Fruit fly (Drosophila melanogaster) whole organism, embryonic: ENCODE measurements around the gene CG15602.

ENCODE experiments used
- Atf6 ChIP-seq: fragments of 200-800 bp; sonication (Bioruptor generic); IDR thresholded peaks from 2 replicates; pipeline ENCODE4 v1.3.6; 2022; ENCODE audit warnings: missing biosample characterization, missing genetic modification characterization
- Blimp-1 ChIP-seq: fragments of 200-800 bp; sonication (Bioruptor generic); optimal IDR thresholded peaks from 3 replicates; lab custom pipeline; 2018; ENCODE audit warnings: missing biosample characterization, missing genetic modification characterization, mild to moderate bottlenecking, moderate library complexity, missing genetic modification reagents
- Bteb2 ChIP-seq: fragments of 200-800 bp; sonication (Bioruptor generic); optimal IDR thresholded peaks from 2 replicates; lab custom pipeline; 2016; ENCODE audit warnings: missing biosample characterization, missing genetic modification characterization
- CG10267 ChIP-seq: fragments of 200-800 bp; sonication (Bioruptor generic); optimal IDR thresholded peaks from 2 replicates; lab custom pipeline; 2018; ENCODE audit warnings: missing biosample characterization, mild to moderate bottlenecking, missing genetic modification characterization, moderate library complexity
- CG11560 ChIP-seq: fragments of 200-800 bp; sonication (Bioruptor generic); IDR thresholded peaks from 3 replicates; pipeline ENCODE4 v1.3.6; 2022; ENCODE audit warnings: missing biosample characterization, missing genetic modification characterization
- CG11696 ChIP-seq: fragments of 200-800 bp; sonication (Bioruptor generic); IDR thresholded peaks from 2 replicates; pipeline ENCODE4 v1.3.6; 2022; ENCODE audit warnings: missing biosample characterization, missing genetic modification characterization
- CG12071 ChIP-seq: fragments of 200-800 bp; sonication (Bioruptor generic); optimal IDR thresholded peaks from 3 replicates; lab custom pipeline; 2018; ENCODE audit warnings: missing biosample characterization, mild to moderate bottlenecking, missing genetic modification characterization
- CG12299 ChIP-seq: fragments of 200-800 bp; sonication (Bioruptor generic); optimal IDR thresholded peaks from 2 replicates; lab custom pipeline; 2018; ENCODE audit warnings: missing biosample characterization, mild to moderate bottlenecking, missing genetic modification characterization
- CG14050 ChIP-seq: fragments of 200-800 bp; sonication (Bioruptor generic); IDR thresholded peaks from 3 replicates; pipeline ENCODE4 v1.3.6; 2022; ENCODE audit warnings: missing biosample characterization, missing genetic modification characterization
- CG16813 ChIP-seq: fragments of 200-800 bp; sonication (Bioruptor generic); IDR thresholded peaks from 3 replicates; pipeline ENCODE4 v1.3.6; 2022; ENCODE audit warnings: missing biosample characterization, missing genetic modification characterization; ENCODE audit not compliant: partially characterized antibody
- CG17186 ChIP-seq: fragments of 200-800 bp; sonication (Bioruptor generic); optimal IDR thresholded peaks from 3 replicates; lab custom pipeline; 2017; ENCODE audit warnings: missing biosample characterization, missing genetic modification reagents, missing genetic modification characterization
- CG1832 ChIP-seq: fragments of 200-800 bp; sonication (Bioruptor generic); optimal IDR thresholded peaks from 2 replicates; lab custom pipeline; 2017; ENCODE audit warnings: missing biosample characterization, mild to moderate bottlenecking, missing genetic modification characterization, inconsistent platforms
- CG18599 ChIP-seq: fragments of 200-800 bp; sonication (Bioruptor generic); optimal IDR thresholded peaks from 3 replicates; lab custom pipeline; 2017; ENCODE audit warnings: missing biosample characterization, missing genetic modification characterization, mild to moderate bottlenecking, moderate library complexity, missing genetic modification reagents
- CG2129 ChIP-seq: fragments of 200-800 bp; sonication (Bioruptor generic); IDR thresholded peaks from 2 replicates; pipeline ENCODE4 v1.3.6; 2022; ENCODE audit warnings: missing biosample characterization, missing genetic modification characterization; ENCODE audit not compliant: partially characterized antibody
- CG2712 ChIP-seq: fragments of 200-800 bp; optimal IDR thresholded peaks from 3 replicates; lab custom pipeline; 2019; ENCODE audit warnings: missing biosample characterization, mild to moderate bottlenecking, missing genetic modification characterization, moderate library complexity
- CG30020 ChIP-seq: fragments of 200-800 bp; optimal IDR thresholded peaks from 2 replicates; lab custom pipeline; 2019; ENCODE audit warnings: missing biosample characterization, mild to moderate bottlenecking, missing genetic modification characterization, moderate library complexity
- CG4424 ChIP-seq: fragments of 200-800 bp; sonication (Bioruptor generic); optimal IDR thresholded peaks from 3 replicates; lab custom pipeline; 2016; ENCODE audit warnings: missing biosample characterization, missing genetic modification characterization
- CG8924 ChIP-seq: fragments of 200-800 bp; optimal IDR thresholded peaks from 3 replicates; lab custom pipeline; 2019; ENCODE audit warnings: missing biosample characterization, mild to moderate bottlenecking, missing genetic modification characterization, moderate library complexity
- CG8944 ChIP-seq: fragments of 200-800 bp; sonication (Bioruptor generic); optimal IDR thresholded peaks from 3 replicates; lab custom pipeline; 2016; ENCODE audit warnings: missing biosample characterization, missing genetic modification characterization
- CG9727 ChIP-seq: fragments of 200-800 bp; sonication (Bioruptor generic); optimal IDR thresholded peaks from 3 replicates; lab custom pipeline; 2017; ENCODE audit warnings: missing biosample characterization, mild to moderate bottlenecking, missing genetic modification characterization
- CTCF ChIP-seq: fragments of 200-800 bp; sonication (Bioruptor generic); optimal IDR thresholded peaks from 2 replicates; lab custom pipeline; 2017; ENCODE audit warnings: missing biosample characterization, mild to moderate bottlenecking, missing genetic modification characterization, moderate library complexity
- D19A ChIP-seq: fragments of 200-800 bp; optimal IDR thresholded peaks from 3 replicates; lab custom pipeline; 2019; ENCODE audit warnings: missing biosample characterization, mild to moderate bottlenecking, missing genetic modification characterization, moderate library complexity
- Drgx ChIP-seq: fragments of 200-800 bp; sonication (Bioruptor generic); IDR thresholded peaks from 2 replicates; pipeline ENCODE4 v1.3.6; 2022; ENCODE audit warnings: missing biosample characterization, missing genetic modification characterization
- Ets97D ChIP-seq: fragments of 200-800 bp; sonication (Bioruptor generic); optimal IDR thresholded peaks from 3 replicates; lab custom pipeline; 2016; ENCODE audit warnings: missing biosample characterization, missing genetic modification characterization
- H2.0 ChIP-seq: fragments of 200-800 bp; sonication (Bioruptor generic); IDR thresholded peaks from 2 replicates; pipeline ENCODE4 v1.3.6; 2022; ENCODE audit warnings: missing biosample characterization, missing genetic modification characterization
- Mad ChIP-seq: fragments of 200-800 bp; sonication (Bioruptor generic); optimal IDR thresholded peaks from 2 replicates; lab custom pipeline; 2016; ENCODE audit warnings: missing biosample characterization, missing genetic modification characterization
- Max ChIP-seq: fragments of 200-800 bp; sonication (Bioruptor generic); optimal IDR thresholded peaks from 2 replicates; lab custom pipeline; 2016; ENCODE audit warnings: missing biosample characterization, mild to moderate bottlenecking, missing genetic modification characterization
- Opbp ChIP-seq: fragments of 200-800 bp; sonication (Bioruptor generic); IDR thresholded peaks from 3 replicates; pipeline ENCODE4 v1.3.6; 2022; ENCODE audit warnings: missing biosample characterization, missing genetic modification characterization; ENCODE audit not compliant: partially characterized antibody
- Vsx1 ChIP-seq: fragments of 200-800 bp; sonication (Bioruptor generic); optimal IDR thresholded peaks from 2 replicates; lab custom pipeline; 2017; ENCODE audit warnings: missing biosample characterization, mild to moderate bottlenecking, missing genetic modification characterization, missing genetic modification reagents
- ara ChIP-seq: fragments of 200-800 bp; sonication (Bioruptor generic); IDR thresholded peaks from 2 replicates; pipeline ENCODE4 v1.3.6; 2022; ENCODE audit warnings: missing biosample characterization, missing genetic modification characterization
- ato ChIP-seq: fragments of 200-800 bp; sonication (Bioruptor generic); IDR thresholded peaks from 2 replicates; pipeline ENCODE4 v1.3.6; 2022; ENCODE audit warnings: missing biosample characterization, missing genetic modification characterization; ENCODE audit not compliant: partially characterized antibody
- bab2 ChIP-seq: fragments of 200-800 bp; sonication (Bioruptor generic); optimal IDR thresholded peaks from 2 replicates; lab custom pipeline; 2016; ENCODE audit warnings: missing biosample characterization, missing genetic modification characterization
- bcd ChIP-seq: fragments of 200-800 bp; sonication (Bioruptor generic); optimal IDR thresholded peaks from 2 replicates; lab custom pipeline; 2017; ENCODE audit warnings: missing biosample characterization, mild to moderate bottlenecking, missing genetic modification characterization
- chinmo ChIP-seq: fragments of 200-800 bp; sonication (Bioruptor generic); IDR thresholded peaks from 4 replicates; pipeline ENCODE4 v1.3.6; 2022; ENCODE audit warnings: missing biosample characterization, missing genetic modification characterization; ENCODE audit not compliant: partially characterized antibody
- danr ChIP-seq: fragments of 200-800 bp; sonication (Bioruptor generic); IDR thresholded peaks from 2 replicates; pipeline ENCODE4 v1.3.6; 2022; ENCODE audit warnings: missing biosample characterization, missing genetic modification characterization
- dmrt11E ChIP-seq: fragments of 200-800 bp; sonication (Bioruptor generic); optimal IDR thresholded peaks from 3 replicates; lab custom pipeline; 2018; ENCODE audit warnings: missing biosample characterization, mild to moderate bottlenecking, missing genetic modification characterization, moderate library complexity
- gce ChIP-seq: fragments of 200-800 bp; sonication (Bioruptor generic); IDR thresholded peaks from 3 replicates; pipeline ENCODE4 v1.3.6; 2022; ENCODE audit warnings: missing biosample characterization, missing genetic modification characterization
- kah ChIP-seq: fragments of 200-800 bp; sonication (Bioruptor generic); optimal IDR thresholded peaks from 2 replicates; lab custom pipeline; 2018; ENCODE audit warnings: missing biosample characterization, mild to moderate bottlenecking, missing genetic modification characterization
- lab ChIP-seq: fragments of 200-800 bp; sonication (Bioruptor generic); optimal IDR thresholded peaks from 3 replicates; lab custom pipeline; 2017; ENCODE audit warnings: missing biosample characterization, missing genetic modification characterization, mild to moderate bottlenecking, moderate library complexity, missing genetic modification reagents
- mam ChIP-seq: fragments of 200-800 bp; sonication (Bioruptor generic); optimal IDR thresholded peaks from 3 replicates; lab custom pipeline; 2016; ENCODE audit warnings: missing biosample characterization, missing genetic modification characterization
- nom ChIP-seq: fragments of 200-800 bp; sonication (Bioruptor generic); optimal IDR thresholded peaks from 2 replicates; lab custom pipeline; 2017; ENCODE audit warnings: missing biosample characterization, missing genetic modification characterization, mild to moderate bottlenecking, moderate library complexity, missing genetic modification reagents
- org-1 ChIP-seq: fragments of 200-800 bp; sonication (Bioruptor generic); optimal IDR thresholded peaks from 2 replicates; lab custom pipeline; 2017; ENCODE audit warnings: missing biosample characterization, missing genetic modification characterization
- scrt ChIP-seq: fragments of 200-800 bp; sonication (Bioruptor generic); optimal IDR thresholded peaks from 2 replicates; lab custom pipeline; 2018; ENCODE audit warnings: missing biosample characterization, mild to moderate bottlenecking, missing genetic modification characterization, moderate library complexity
- sd ChIP-seq: fragments of 200-800 bp; sonication (Bioruptor generic); optimal IDR thresholded peaks from 3 replicates; lab custom pipeline; 2018; ENCODE audit warnings: missing biosample characterization, mild to moderate bottlenecking, missing genetic modification characterization, moderate library complexity
- slbo ChIP-seq: fragments of 200-800 bp; sonication (Bioruptor generic); IDR thresholded peaks from 2 replicates; pipeline ENCODE4 v1.3.6; 2022; ENCODE audit warnings: missing biosample characterization, missing genetic modification characterization
- ssp ChIP-seq: fragments of 200-800 bp; sonication (Bioruptor generic); IDR thresholded peaks from 2 replicates; pipeline ENCODE4 v1.3.6; 2022; ENCODE audit warnings: missing biosample characterization, missing genetic modification characterization
- tap ChIP-seq: fragments of 200-800 bp; optimal IDR thresholded peaks from 3 replicates; lab custom pipeline; 2019; ENCODE audit warnings: missing biosample characterization, mild to moderate bottlenecking, missing genetic modification characterization, moderate library complexity
- tll ChIP-seq, 2 experiments: fragments of 200-800 bp in 1 of 2; fragments of >200 bp in 1 of 2; sonication (Bioruptor generic) in 1 of 2; optimal IDR thresholded peaks; 2 replicates each; lab custom pipeline; 2017 to 2019; ENCODE audit warnings: missing biosample characterization in 2 of 2, missing genetic modification characterization in 2 of 2, mild to moderate bottlenecking in 1 of 2, moderate library complexity in 1 of 2
- tna ChIP-seq: fragments of 200-800 bp; sonication (Bioruptor generic); IDR thresholded peaks from 2 replicates; pipeline ENCODE4 v1.3.6; 2022; ENCODE audit warnings: missing biosample characterization, missing genetic modification characterization; ENCODE audit not compliant: partially characterized antibody
- trem ChIP-seq: fragments of 200-800 bp; optimal IDR thresholded peaks from 3 replicates; lab custom pipeline; 2019; ENCODE audit warnings: missing biosample characterization, mild to moderate bottlenecking, missing genetic modification characterization, moderate library complexity
- yki ChIP-seq: fragments of >200 bp; optimal IDR thresholded peaks from 3 replicates; lab custom pipeline; 2018

CG15602 gene

DNA sequence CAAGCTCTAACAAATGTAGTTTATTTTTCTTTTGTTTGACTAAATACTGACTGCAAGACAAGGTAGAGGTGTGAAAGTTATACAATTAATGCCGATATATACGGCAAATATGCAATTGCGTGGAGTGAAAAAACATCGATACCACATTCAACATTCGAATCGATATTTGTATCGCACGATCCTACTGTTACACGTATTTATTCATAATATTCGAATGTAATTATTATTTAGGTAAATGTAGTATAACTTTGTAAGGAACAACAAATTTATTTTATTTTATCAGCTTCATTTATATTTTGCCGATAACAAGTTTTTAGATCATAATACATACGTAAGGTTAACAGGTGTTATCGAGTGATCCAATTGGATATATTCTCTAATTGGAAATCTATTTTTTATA is 36.2 kb downstream of the CG15602 start, which contains the start of gene Chc (continued):
- no peak for TF ChIP-seq CG9727 (GFP tag; lab: Kevin White, UChicago)
- TF ChIP-seq ara (GFP tag; lab: Robert Waterston, UW), result no peak
- no peak for TF ChIP-seq org-1 (GFP tag; lab: Kevin White, UChicago)
- no peak for TF ChIP-seq tll (GFP tag; optimal IDR thresholded peaks at IDR 0.05; lab: Kevin White, UChicago)
- peak; percentile 4 for TF ChIP-seq CG2712
- no peak for TF ChIP-seq CG12071 (GFP tag; lab: Kevin White, UChicago)
- TF ChIP-seq tna, result peak; percentile 96
- TF ChIP-seq Ets97D, result peak; percentile 30
- TF ChIP-seq Blimp-1 (GFP tag; lab: Kevin White, UChicago), result no peak
- TF ChIP-seq danr (GFP tag; lab: Robert Waterston, UW), result no peak
- peak; percentile 69 for TF ChIP-seq sd (tag; lab: Kevin White, UChicago)
- TF ChIP-seq CG10267 (tag; lab: Kevin White, UChicago), result peak; percentile 25
- peak; percentile 19 for TF ChIP-seq D19A (tag; lab: Kevin White, UChicago)
- no peak for TF ChIP-seq CTCF (GFP tag; lab: Kevin White, UChicago)
- no peak for TF ChIP-seq Bteb2
- TF ChIP-seq bab2, result no peak
- no peak for TF ChIP-seq CG14050
- no peak for TF ChIP-seq nom (GFP tag; lab: Kevin White, UChicago)
- TF ChIP-seq CG11696 (GFP tag; lab: Robert Waterston, UW), result no peak
- TF ChIP-seq Vsx1, result no peak
- TF ChIP-seq CG4424 (GFP tag; lab: Kevin White, UChicago), result no peak
- peak; percentile 96 for TF ChIP-seq ato (GFP tag; lab: Robert Waterston, UW)
- peak; percentile 98 for TF ChIP-seq CG16813 (GFP tag; lab: Robert Waterston, UW)
- TF ChIP-seq CG18599, result no peak
- TF ChIP-seq mam, result peak; percentile 5
- TF ChIP-seq CG11560, result peak; percentile 67; the same call in 1 of the 3 replicates
- no peak for TF ChIP-seq CG8944 (GFP tag; lab: Kevin White, UChicago)
- TF ChIP-seq CG30020, result peak; percentile 68
- no peak for TF ChIP-seq dmrt11E (tag; lab: Kevin White, UChicago)
- peak; percentile 13 for TF ChIP-seq Max (GFP tag; lab: Kevin White, UChicago)
- no peak for TF ChIP-seq scrt
- no peak for TF ChIP-seq Drgx (GFP tag; lab: Robert Waterston, UW)
- TF ChIP-seq H2.0, result no peak
- TF ChIP-seq bcd (GFP tag; lab: Kevin White, UChicago), result no peak
- TF ChIP-seq Opbp (GFP tag; lab: Robert Waterston, UW), result peak; percentile 98
- TF ChIP-seq tap (tag; lab: Kevin White, UChicago), result no peak
- TF ChIP-seq CG17186, result peak; percentile 32
- no peak for TF ChIP-seq CG12299 (tag; lab: Kevin White, UChicago)
- TF ChIP-seq ssp (GFP tag; lab: Robert Waterston, UW), result peak; percentile 36; the same call in 1 of the 2 replicates
- peak; percentile 44 for TF ChIP-seq trem (tag; lab: Kevin White, UChicago)
- TF ChIP-seq lab (GFP tag; lab: Kevin White, UChicago), result no peak
- peak; percentile 98 for TF ChIP-seq chinmo (GFP tag; lab: Robert Waterston, UW)
- peak; percentile 88 for TF ChIP-seq CG2129 (GFP tag; lab: Robert Waterston, UW)
- no peak for TF ChIP-seq Atf6 (GFP tag; lab: Robert Waterston, UW)
- no peak for TF ChIP-seq slbo (GFP tag; lab: Robert Waterston, UW)
- no peak for TF ChIP-seq CG1832 (GFP tag; lab: Kevin White, UChicago)
- no peak for TF ChIP-seq Mad (GFP tag; lab: Kevin White, UChicago)
- peak; percentile 33 for TF ChIP-seq kah (GFP tag; lab: Kevin White, UChicago)
- TF ChIP-seq CG8924 (tag; lab: Kevin White, UChicago), result peak; percentile 29
- no peak for TF ChIP-seq yki (lab: Kevin White, UChicago)
- no peak for TF ChIP-seq gce
